Worm (Caenorhabditis elegans) whole organism, young adult: ENCODE measurements around the gene C10G8.2.

Experiments used
- B0261.1 ChIP-seq: sonication (generic microtip); optimal IDR thresholded peaks from 2 replicates; lab custom pipeline; 2016; ENCODE audit warnings: mild to moderate bottlenecking, missing genetic modification characterization, moderate library complexity, missing compliant biosample characterization
- D2030.7 ChIP-seq: fragments of 200-800 bp; sonication (Bioruptor generic); IDR thresholded peaks from 2 replicates; pipeline ENCODE4 v1.3.6; 2022; ENCODE audit warnings: missing genetic modification reagents, missing genetic modification characterization, missing compliant biosample characterization
- F23B12.7 ChIP-seq: sonication (generic microtip); optimal IDR thresholded peaks from 2 replicates; lab custom pipeline; 2017; ENCODE audit warnings: missing genetic modification characterization, mild to moderate bottlenecking, missing compliant biosample characterization, antibody characterized with exemption, moderate library complexity; ENCODE audit not compliant: insufficient read depth
- F49E8.2 ChIP-seq: sonication (generic microtip); optimal IDR thresholded peaks from 3 replicates; lab custom pipeline; 2017; ENCODE audit warnings: missing genetic modification characterization, mild to moderate bottlenecking, missing compliant biosample characterization, antibody characterized with exemption, moderate library complexity; ENCODE audit not compliant: insufficient read depth
- T07F8.4 ChIP-seq: sonication (generic microtip); optimal IDR thresholded peaks from 2 replicates; lab custom pipeline; 2016; ENCODE audit warnings: mild to moderate bottlenecking, missing genetic modification characterization, moderate library complexity, missing compliant biosample characterization
- Y56A3A.18 ChIP-seq: fragments of 200-800 bp; sonication (Bioruptor generic); IDR thresholded peaks from 2 replicates; pipeline ENCODE4 v1.3.6; 2022; ENCODE audit warnings: missing genetic modification reagents, missing genetic modification characterization, missing compliant biosample characterization
- akir-1 ChIP-seq: fragments of 200-800 bp; sonication (Bioruptor generic); optimal IDR thresholded peaks from 2 replicates; lab custom pipeline; 2018; ENCODE audit warnings: mild to moderate bottlenecking, missing genetic modification characterization, moderate library complexity, missing compliant biosample characterization
- ama-1 ChIP-seq, 3 experiments: fragments of 150-350 bp in 1 of 3; sonication (generic microtip) in 2 of 3; optimal IDR thresholded peaks; 2 replicates each; lab custom pipeline; 2014 to 2018; ENCODE audit warnings: missing biosample characterization in 2 of 3, missing genetic modification characterization in 2 of 3, missing genetic modification reagents in 2 of 3
- aptf-3 ChIP-seq: fragments of 200-800 bp; sonication (Bioruptor generic); IDR thresholded peaks from 2 replicates; pipeline ENCODE4 v1.3.6; 2022; ENCODE audit warnings: missing genetic modification characterization, missing compliant biosample characterization
- attf-6 ChIP-seq: fragments of 200-800 bp; sonication (Bioruptor generic); IDR thresholded peaks from 2 replicates; pipeline ENCODE4 v1.3.6; 2022; ENCODE audit warnings: missing genetic modification reagents, missing genetic modification characterization, missing compliant biosample characterization
- cebp-1 ChIP-seq, 2 experiments: fragments of 200-800 bp in 1 of 2; sonication (Bioruptor generic) in 1 of 2; sonication (generic microtip) in 1 of 2; IDR thresholded peaks in 1 of 2; optimal IDR thresholded peaks in 1 of 2; 2 replicates each; pipeline versions ENCODE4 v1.3.6 to Lab custom; 2017 to 2022; ENCODE audit warnings: missing compliant biosample characterization in 2 of 2, missing genetic modification characterization in 2 of 2, mild to moderate bottlenecking in 1 of 2, missing genetic modification reagents in 1 of 2, moderate library complexity in 1 of 2
- ceh-58 ChIP-seq: fragments of 200-800 bp; sonication (Bioruptor generic); IDR thresholded peaks from 2 replicates; pipeline ENCODE4 v1.3.6; 2022; ENCODE audit warnings: missing genetic modification characterization, missing compliant biosample characterization
- ceh-79 ChIP-seq: sonication (generic microtip); optimal IDR thresholded peaks from 2 replicates; lab custom pipeline; 2017; ENCODE audit warnings: mild to moderate bottlenecking, missing genetic modification characterization, missing compliant biosample characterization
- ceh-91 ChIP-seq: fragments of 200-800 bp; sonication (Bioruptor generic); IDR thresholded peaks from 2 replicates; pipeline ENCODE4 v1.3.6; 2022; ENCODE audit warnings: missing genetic modification reagents, missing genetic modification characterization, missing compliant biosample characterization
- die-1 ChIP-seq: sonication (generic microtip); optimal IDR thresholded peaks from 2 replicates; lab custom pipeline; 2016; ENCODE audit warnings: missing genotype, mild to moderate bottlenecking, missing genetic modification characterization, missing compliant biosample characterization
- dpff-1 ChIP-seq: sonication (generic microtip); optimal IDR thresholded peaks from 2 replicates; lab custom pipeline; 2017; ENCODE audit warnings: mild to moderate bottlenecking, missing genetic modification characterization, missing compliant biosample characterization
- efl-1 ChIP-seq: fragments of 150-350 bp; optimal IDR thresholded peaks from 2 replicates; lab custom pipeline; 2014; ENCODE audit warnings: missing biosample characterization, missing genetic modification reagents, missing genetic modification characterization
- ekl-4 ChIP-seq: fragments of 200-800 bp; sonication (Bioruptor generic); IDR thresholded peaks from 2 replicates; pipeline ENCODE4 v1.3.6; 2022; ENCODE audit warnings: missing genetic modification reagents, missing genetic modification characterization, missing compliant biosample characterization
- ets-4 ChIP-seq: fragments of 200-800 bp; sonication (Bioruptor generic); optimal IDR thresholded peaks from 2 replicates; lab custom pipeline; 2018; ENCODE audit warnings: mild to moderate bottlenecking, missing genetic modification characterization, missing compliant biosample characterization
- fkh-3 ChIP-seq: sonication (generic microtip); optimal IDR thresholded peaks from 2 replicates; lab custom pipeline; 2016; ENCODE audit warnings: mild to moderate bottlenecking, missing genetic modification characterization, missing compliant biosample characterization
- gei-17 ChIP-seq: fragments of 200-800 bp; sonication (Bioruptor generic); optimal IDR thresholded peaks from 2 replicates; lab custom pipeline; 2018; ENCODE audit warnings: mild to moderate bottlenecking, missing genetic modification characterization, missing compliant biosample characterization
- lin-54 ChIP-seq: fragments of 200-800 bp; sonication (Bioruptor generic); optimal IDR thresholded peaks from 2 replicates; lab custom pipeline; 2018; ENCODE audit warnings: mild to moderate bottlenecking, missing genetic modification characterization, missing compliant biosample characterization
- lsl-1 ChIP-seq: fragments of 200-800 bp; sonication (Bioruptor generic); optimal IDR thresholded peaks from 2 replicates; lab custom pipeline; 2018; ENCODE audit warnings: mild to moderate bottlenecking, missing genetic modification characterization, moderate library complexity, missing compliant biosample characterization
- pha-4 ChIP-seq: fragments of 150-350 bp; sonication (generic microtip); optimal IDR thresholded peaks from 2 replicates; lab custom pipeline; 2014; ENCODE audit warnings: missing biosample characterization, missing genetic modification reagents, missing genetic modification characterization
- rcor-1 ChIP-seq: fragments of 200-800 bp; sonication (Bioruptor generic); IDR thresholded peaks from 2 replicates; pipeline ENCODE4 v1.3.6; 2022; ENCODE audit warnings: missing genetic modification reagents, missing genetic modification characterization, missing compliant biosample characterization
- rec-8 ChIP-seq, 2 experiments: sonication (generic microtip); optimal IDR thresholded peaks; 2 replicates each; lab custom pipeline; 2016; ENCODE audit warnings: mild to moderate bottlenecking in 2 of 2, missing genetic modification characterization in 2 of 2, missing genetic modification reagents in 2 of 2, missing genotype in 2 of 2, missing biosample characterization in 1 of 2, missing compliant biosample characterization in 1 of 2, moderate library complexity in 1 of 2
- repo-1 ChIP-seq: sonication (generic microtip); optimal IDR thresholded peaks from 2 replicates; lab custom pipeline; 2017; ENCODE audit warnings: mild to moderate bottlenecking, missing genetic modification characterization, missing compliant biosample characterization
- snpc-1.1 ChIP-seq: sonication (generic microtip); optimal IDR thresholded peaks from 2 replicates; lab custom pipeline; 2017; ENCODE audit warnings: missing genetic modification characterization, mild to moderate bottlenecking, missing compliant biosample characterization, antibody characterized with exemption, moderate library complexity, missing genotype, missing genetic modification reagents; ENCODE audit not compliant: insufficient read depth
- sptf-2 ChIP-seq: fragments of 200-800 bp; sonication (Bioruptor generic); optimal IDR thresholded peaks from 2 replicates; lab custom pipeline; 2018; ENCODE audit warnings: mild to moderate bottlenecking, missing genetic modification characterization, missing compliant biosample characterization
- tbp1 ChIP-seq: fragments of 200-800 bp; sonication (Bioruptor generic); optimal IDR thresholded peaks from 2 replicates; lab custom pipeline; 2018; ENCODE audit warnings: mild to moderate bottlenecking, missing genetic modification characterization, missing compliant biosample characterization
- unc-62 ChIP-seq: fragments of 150-350 bp; optimal IDR thresholded peaks from 2 replicates; lab custom pipeline; 2014; ENCODE audit warnings: missing biosample characterization, missing genetic modification reagents, missing genetic modification characterization
- ztf-3 ChIP-seq: fragments of 200-800 bp; sonication (Bioruptor generic); optimal IDR thresholded peaks from 2 replicates; lab custom pipeline; 2018; ENCODE audit warnings: mild to moderate bottlenecking, missing genetic modification characterization, missing compliant biosample characterization
- ztf-6 ChIP-seq: fragments of 200-800 bp; sonication (Bioruptor generic); IDR thresholded peaks from 2 replicates; pipeline ENCODE4 v1.3.6; 2022; ENCODE audit warnings: missing genetic modification reagents, missing genetic modification characterization, missing compliant biosample characterization

The C10G8.2 gene

DNA sequence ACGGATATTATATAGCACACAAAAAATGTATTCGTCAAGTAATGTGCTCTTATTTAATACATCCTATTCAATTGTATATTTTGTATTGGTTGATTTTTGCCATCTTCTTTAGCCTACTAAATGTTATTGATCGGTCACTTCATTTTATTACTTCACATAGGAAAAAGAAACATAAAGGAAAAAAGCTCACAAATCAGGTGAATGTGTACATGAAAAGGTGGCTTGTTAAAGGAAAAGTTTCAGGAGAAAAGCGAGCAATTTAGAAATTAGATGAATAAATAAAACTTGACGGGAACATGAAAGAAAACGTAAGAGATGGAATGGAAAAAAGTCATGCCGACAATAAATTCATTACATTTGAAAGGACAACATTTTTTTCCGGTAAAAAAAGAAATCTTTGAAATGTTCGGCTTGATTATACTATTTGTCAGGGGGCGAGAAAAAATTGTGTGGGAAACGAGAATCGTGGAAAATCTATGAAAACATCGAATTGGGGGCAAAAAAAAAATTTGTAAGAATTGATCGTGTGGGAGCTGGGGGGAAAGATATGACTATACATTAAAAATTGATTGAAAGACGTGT lies 38.7 kb upstream of the C10G8.2 start (continued):
- TF ChIP-seq ceh-79 (tag; lab: Kevin White, UChicago) (peak; percentile 48), unc-62 (GFP tag; lab: Kevin White, UChicago) (no peak), ekl-4 (GFP tag; lab: Robert Waterston, UW) (peak; percentile 60; the same call in 1 of the 2 replicates), dpff-1 (tag; lab: Kevin White, UChicago) (no peak), attf-6 (GFP tag; lab: Robert Waterston, UW) (0 out of 2 replicates have a peak, but pooled peaks have one; percentile 47), repo-1 (tag; lab: Kevin White, UChicago) (peak; percentile 82), T07F8.4 (tag; lab: Kevin White, UChicago) (no peak), ama-1 (optimal IDR thresholded peaks at IDR 0.05; lab: Kevin White, UChicago) (no peak), ama-1 (GFP tag; optimal IDR thresholded peaks at IDR 0.05; lab: Kevin White, UChicago) (peak in 1 of 2 experiments; percentile 55), gei-17 (GFP tag; lab: Kevin White, UChicago) (no peak), B0261.1 (tag; lab: Kevin White, UChicago) (no peak), fkh-3 (tag; lab: Kevin White, UChicago) (peak; percentile 46), aptf-3 (GFP tag; lab: Robert Waterston, UW) (no peak), F49E8.2 (tag; lab: Kevin White, UChicago) (peak; percentile 52), ztf-6 (no peak), cebp-1 (GFP tag; IDR thresholded peaks at IDR 0.05; lab: Robert Waterston, UW) (no peak), cebp-1 (tag; optimal IDR thresholded peaks at IDR 0.05; lab: Kevin White, UChicago) (peak; percentile 58), die-1 (tag; lab: Kevin White, UChicago) (peak; percentile 38), Y56A3A.18 (GFP tag; lab: Robert Waterston, UW) (0 out of 2 replicates have a peak, but pooled peaks have one; percentile 12), sptf-2 (GFP tag; lab: Kevin White, UChicago) (no peak), ceh-91 (GFP tag; lab: Robert Waterston, UW) (no peak), lin-54 (peak; percentile 33), F23B12.7 (no peak), rec-8 (tag; optimal IDR thresholded peaks at IDR 0.05; lab: Kevin White, UChicago) (peak in 1 of 2 experiments; percentile 29), rcor-1 (GFP tag; lab: Robert Waterston, UW) (no peak), pha-4 (tag; lab: Kevin White, UChicago) (no peak), ztf-3 (GFP tag; lab: Kevin White, UChicago) (no peak), tbp1 (GFP tag; lab: Kevin White, UChicago) (peak; percentile 29), ets-4 (GFP tag; lab: Kevin White, UChicago) (no peak), akir-1 (no peak), snpc-1.1 (no peak), D2030.7 (GFP tag; lab: Robert Waterston, UW) (0 out of 2 replicates have a peak, but pooled peaks have one; percentile 9), ceh-58 (GFP tag; lab: Robert Waterston, UW) (no peak)

DNA sequence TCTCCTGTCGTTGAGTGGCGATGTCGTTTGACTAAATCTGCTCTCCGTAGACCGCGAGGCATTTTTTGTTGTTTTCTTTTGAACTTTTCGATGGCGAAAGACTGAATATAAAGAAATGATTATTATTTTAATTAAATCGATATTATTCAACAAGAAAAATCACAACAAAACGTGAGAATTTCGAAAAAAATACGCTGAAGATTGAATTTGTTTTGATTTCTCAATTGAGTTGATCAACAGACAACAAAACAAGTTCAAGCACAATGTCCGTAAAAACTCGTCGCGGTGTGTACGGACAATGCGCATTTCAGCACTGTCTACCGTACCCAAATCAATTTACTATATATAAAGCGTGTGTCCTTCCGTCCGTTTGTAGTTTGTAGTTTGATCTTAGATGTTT lies 36.2 kb upstream of the C10G8.2 start, which contains the start of gene B0238.9:
TSS of gene B0238.9 (minus strand) at position 101 of the 400 bp plus-strand sequence.
- TF ChIP-seq lsl-1 (GFP tag; lab: Kevin White, UChicago) (peak; percentile 26), efl-1 (GFP tag; lab: Kevin White, UChicago) (no peak)
